Fruit fly (Drosophila melanogaster): ENCODE measurements around the gene JMJD5.

DNA sequence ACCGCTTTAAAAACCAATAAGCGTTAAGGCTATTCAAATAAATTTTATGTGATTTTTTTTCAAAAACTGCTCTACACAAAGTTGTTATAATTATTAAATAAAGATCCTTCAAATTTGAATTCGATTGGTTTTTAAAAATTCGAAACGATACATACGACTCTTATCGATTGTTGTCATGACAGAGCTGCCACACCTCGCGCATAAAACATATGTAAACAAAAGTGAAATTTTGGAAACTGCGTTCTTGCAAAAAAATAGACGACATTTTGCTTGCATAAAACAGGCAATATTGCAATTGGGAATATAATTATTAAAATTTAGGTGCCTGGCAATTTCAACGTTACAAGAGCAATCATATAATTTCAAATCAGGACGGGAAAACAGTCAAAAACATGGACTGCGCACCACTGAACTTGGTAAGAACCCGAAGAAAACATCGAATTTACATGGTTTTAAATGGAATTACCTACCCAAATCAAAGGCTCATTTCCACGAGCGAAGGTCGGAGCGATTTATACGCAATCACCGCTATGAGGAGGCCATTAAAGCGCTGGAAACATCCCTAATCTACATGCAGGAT is 5.6 kb downstream of the JMJD5 start, which contains the start of gene CG42554:
- TF ChIP-seq h (GFP tag; optimal IDR thresholded peaks at IDR 0.05) (no peak), tai (GFP tag; optimal IDR thresholded peaks at IDR 0.05) (no peak), HLH106 (tag; optimal IDR thresholded peaks at IDR 0.05) (no peak), psq (GFP tag; optimal IDR thresholded peaks at IDR 0.05) (no peak), Hnf4 (GFP tag; optimal IDR thresholded peaks at IDR 0.05) (peak; percentile 5), Hr78 (GFP tag; optimal IDR thresholded peaks at IDR 0.05) (no peak), OdsH (GFP tag; optimal IDR thresholded peaks at IDR 0.05) (no peak), dsf (GFP tag; optimal IDR thresholded peaks at IDR 0.05; ENCODE audit: borderline replicate concordance) (no peak), fru (GFP tag; optimal IDR thresholded peaks at IDR 0.05) (no peak)

All from whole organism, wandering third instar larva.